Worm (Caenorhabditis elegans) whole organism, early embryonic: Measurements from ENCODE around the gene rbmx-2.

Experiments used
- B0310.2 ChIP-seq: sonication (generic microtip); optimal IDR thresholded peaks from 2 replicates; lab custom pipeline; 2016; ENCODE audit warnings: mild to moderate bottlenecking, missing genetic modification characterization, missing compliant biosample characterization
- F13C5.2 ChIP-seq: sonication (generic microtip); optimal IDR thresholded peaks from 2 replicates; lab custom pipeline; 2017; ENCODE audit warnings: mild to moderate bottlenecking, missing genetic modification characterization, inconsistent platforms, missing compliant biosample characterization
- aly-1 ChIP-seq: sonication (generic microtip); optimal IDR thresholded peaks from 2 replicates; lab custom pipeline; 2016; ENCODE audit warnings: missing genetic modification characterization, missing compliant biosample characterization
- ama-1 ChIP-seq: fragments of 150-350 bp; optimal IDR thresholded peaks from 2 replicates; lab custom pipeline; 2014
- ceh-13 ChIP-seq: fragments of 200-800 bp; sonication (Bioruptor generic); optimal IDR thresholded peaks from 2 replicates; lab custom pipeline; 2018; ENCODE audit warnings: mild to moderate bottlenecking, missing genetic modification characterization, missing compliant biosample characterization
- ceh-36 ChIP-seq: sonication (generic microtip); optimal IDR thresholded peaks from 2 replicates; lab custom pipeline; 2016; ENCODE audit warnings: missing genetic modification characterization, inconsistent platforms, missing compliant biosample characterization
- ets-7 ChIP-seq: sonication (generic microtip); optimal IDR thresholded peaks from 2 replicates; lab custom pipeline; 2016; ENCODE audit warnings: missing genotype, missing genetic modification characterization, missing compliant biosample characterization
- flt-1 ChIP-seq: fragments of 200-800 bp; sonication (Bioruptor generic); IDR thresholded peaks from 2 replicates; pipeline ENCODE4 v1.3.6; 2022; ENCODE audit warnings: missing genetic modification characterization, missing compliant biosample characterization
- hmbx-1 ChIP-seq: sonication (generic microtip); optimal IDR thresholded peaks from 2 replicates; lab custom pipeline; 2016; ENCODE audit warnings: mild to moderate bottlenecking, missing genetic modification characterization, missing compliant biosample characterization
- hmg-4 ChIP-seq: fragments of 200-800 bp; sonication (Bioruptor generic); optimal IDR thresholded peaks from 2 replicates; lab custom pipeline; 2018; ENCODE audit warnings: mild to moderate bottlenecking, missing genetic modification characterization, missing compliant biosample characterization
- hnd-1 ChIP-seq: sonication (generic microtip); optimal IDR thresholded peaks from 2 replicates; lab custom pipeline; 2016; ENCODE audit warnings: missing genetic modification characterization, missing compliant biosample characterization
- pes-1 ChIP-seq: fragments of 200-800 bp; sonication (Bioruptor generic); IDR thresholded peaks from 2 replicates; pipeline ENCODE4 v1.3.6; 2022; ENCODE audit warnings: missing genetic modification reagents, missing genetic modification characterization, missing compliant biosample characterization
- scrt-1 ChIP-seq: fragments of 200-800 bp; sonication (Bioruptor generic); IDR thresholded peaks from 2 replicates; pipeline ENCODE4 v1.3.6; 2022; ENCODE audit warnings: missing genetic modification characterization, missing compliant biosample characterization
- sea-1 ChIP-seq: fragments of 200-800 bp; sonication (Bioruptor generic); conservative IDR thresholded peaks from 2 replicates; pipeline ENCODE4 v1.3.6; 2022; ENCODE audit warnings: missing genetic modification characterization, missing compliant biosample characterization
- tbx-11 ChIP-seq: fragments of 200-800 bp; sonication (Bioruptor generic); IDR thresholded peaks from 2 replicates; pipeline ENCODE4 v1.3.6; 2022; ENCODE audit warnings: missing genetic modification characterization, missing compliant biosample characterization
- tbx-37 ChIP-seq: fragments of 200-800 bp; sonication (Bioruptor generic); conservative IDR thresholded peaks from 2 replicates; pipeline ENCODE4 v1.3.6; 2022; ENCODE audit warnings: missing genetic modification reagents, missing genetic modification characterization, missing compliant biosample characterization
- tra-4 ChIP-seq: sonication (generic microtip); optimal IDR thresholded peaks from 2 replicates; lab custom pipeline; 2017; ENCODE audit warnings: missing genetic modification characterization, missing compliant biosample characterization

Gene rbmx-2

DNA sequence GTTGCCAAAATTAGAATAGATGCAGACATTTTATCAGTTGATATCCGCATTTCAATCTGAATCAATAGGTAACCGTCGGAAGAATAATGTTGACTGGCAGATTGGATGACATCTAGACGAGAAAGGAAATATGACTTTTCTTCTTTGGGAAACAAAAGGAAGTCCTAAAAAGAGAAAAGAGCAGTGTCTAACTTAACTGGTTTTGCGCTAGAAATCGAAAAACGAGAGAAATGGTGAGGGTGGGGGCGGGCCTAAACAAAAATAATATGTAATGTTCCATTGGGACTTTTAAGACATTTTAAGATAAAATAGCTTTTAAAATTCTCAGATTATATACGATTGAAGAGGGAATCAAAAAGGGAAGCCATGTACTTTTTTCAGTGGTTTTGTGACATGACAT lies 35.8 kb downstream of the rbmx-2 start, which contains the start of gene exp-1:
TSS of gene exp-1 (minus strand) at position 101 of the 400 bp plus-strand sequence.
- TF ChIP-seq hnd-1 (no peak), tbx-11 (no peak), F13C5.2 (tag; lab: Kevin White, UChicago) (no peak), hmbx-1 (no peak), ceh-13 (GFP tag; lab: Kevin White, UChicago) (no peak), tbx-37 (no peak), ets-7 (tag; lab: Kevin White, UChicago) (no peak), flt-1 (GFP tag; lab: Robert Waterston, UW) (no peak), hmg-4 (GFP tag; lab: Kevin White, UChicago) (no peak), aly-1 (tag; lab: Kevin White, UChicago) (no peak), ama-1 (lab: Kevin White, UChicago) (no peak), pes-1 (GFP tag; lab: Robert Waterston, UW) (no peak), scrt-1 (GFP tag; lab: Robert Waterston, UW) (no peak), B0310.2 (tag; lab: Kevin White, UChicago) (no peak), tra-4 (tag; lab: Kevin White, UChicago) (no peak), sea-1 (GFP tag; lab: Robert Waterston, UW) (no peak), ceh-36 (no peak)

ce11 chrII:6158111-6158510 lies 38.6 kb downstream of the rbmx-2 start:
- TF ChIP-seq flt-1 (GFP tag; lab: Robert Waterston, UW) (no peak), hnd-1 (no peak), tbx-11 (no peak), B0310.2 (tag; lab: Kevin White, UChicago) (no peak), ama-1 (lab: Kevin White, UChicago) (no peak), F13C5.2 (tag; lab: Kevin White, UChicago) (no peak), hmbx-1 (no peak), tra-4 (tag; lab: Kevin White, UChicago) (no peak), ets-7 (tag; lab: Kevin White, UChicago) (no peak), sea-1 (GFP tag; lab: Robert Waterston, UW) (no peak), ceh-13 (GFP tag; lab: Kevin White, UChicago) (no peak), hmg-4 (GFP tag; lab: Kevin White, UChicago) (no peak), pes-1 (GFP tag; lab: Robert Waterston, UW) (no peak), tbx-37 (no peak), aly-1 (tag; lab: Kevin White, UChicago) (no peak), ceh-36 (no peak)

DNA sequence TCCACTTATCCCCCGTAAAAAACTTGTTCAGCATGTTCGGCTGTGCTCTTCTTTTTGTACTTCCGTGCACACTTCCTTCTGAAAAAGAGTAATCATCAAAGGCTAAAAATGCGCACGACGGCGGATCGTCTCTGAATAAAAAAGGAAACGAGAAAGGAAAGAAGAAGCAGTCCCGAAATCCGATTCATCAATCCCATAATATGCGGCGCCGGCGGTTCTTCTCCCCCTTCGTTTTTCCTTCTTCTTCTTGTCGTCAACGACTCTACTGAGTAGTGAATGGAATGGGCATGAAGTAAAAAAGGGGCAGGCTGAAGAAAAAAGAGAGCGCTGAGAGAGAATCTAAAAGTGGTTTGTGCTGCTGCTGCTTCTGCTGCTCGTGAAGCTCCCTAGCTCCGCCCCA lies 47.3 kb downstream of the rbmx-2 start:
- no peak for TF ChIP-seq pes-1 (GFP tag; lab: Robert Waterston, UW)

DNA sequence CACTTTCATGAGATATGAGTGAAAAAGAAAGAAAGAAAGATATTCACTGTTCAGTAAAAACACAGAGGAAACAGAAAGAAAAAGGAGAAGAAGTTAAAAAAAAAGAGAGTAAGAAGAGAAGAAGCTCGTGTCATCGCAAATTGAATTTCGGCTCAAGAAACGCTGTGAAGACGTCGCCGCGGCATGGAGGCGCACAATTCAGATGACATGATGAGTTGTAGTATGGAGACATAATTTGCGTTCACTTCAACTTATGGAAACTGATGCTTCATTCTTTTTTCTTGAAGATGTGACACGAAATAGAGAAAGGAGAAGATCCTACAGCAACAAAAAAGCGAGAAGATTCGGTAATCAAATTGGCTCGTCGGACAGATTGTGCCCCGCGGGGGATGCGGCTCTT lies 48.4 kb downstream of the rbmx-2 start:
- TF ChIP-seq tbx-37 (no peak), ceh-36 (no peak), F13C5.2 (tag; lab: Kevin White, UChicago) (no peak), B0310.2 (tag; lab: Kevin White, UChicago) (no peak), ceh-13 (GFP tag; lab: Kevin White, UChicago) (no peak), hmg-4 (GFP tag; lab: Kevin White, UChicago) (no peak), tbx-11 (no peak), ama-1 (lab: Kevin White, UChicago) (no peak), aly-1 (tag; lab: Kevin White, UChicago) (no peak), hmbx-1 (no peak), sea-1 (GFP tag; lab: Robert Waterston, UW) (no peak), hnd-1 (no peak), pes-1 (GFP tag; lab: Robert Waterston, UW) (no peak), tra-4 (tag; lab: Kevin White, UChicago) (no peak), flt-1 (GFP tag; lab: Robert Waterston, UW) (no peak), scrt-1 (GFP tag; lab: Robert Waterston, UW) (no peak), ets-7 (tag; lab: Kevin White, UChicago) (no peak)

DNA sequence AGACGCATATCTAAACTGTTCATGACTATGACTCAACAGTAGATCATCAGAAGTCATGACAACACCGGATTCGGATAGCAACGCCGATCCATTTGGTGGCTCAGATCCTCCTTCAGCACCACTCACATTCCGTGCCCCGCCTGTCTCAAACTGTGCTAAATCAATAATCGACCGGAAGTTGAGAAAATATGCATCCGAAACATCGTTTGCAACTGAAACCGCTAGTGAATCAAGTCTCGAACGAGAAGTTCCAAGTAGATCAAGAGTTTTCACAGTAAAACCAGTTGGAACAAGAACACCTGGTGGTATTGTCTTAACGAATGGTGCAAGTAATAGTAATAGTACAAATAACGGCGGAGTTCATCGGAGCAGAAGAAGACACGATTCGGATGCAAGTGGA lies 49.6 kb downstream of the rbmx-2 start:
- TF ChIP-seq tbx-37, result no peak
